Worm (Caenorhabditis elegans) whole organism, mixed stage, embryonic: ENCODE measurements around the gene nstp-1.

Experiments used
- bed-3 ChIP-seq: fragments of 200-800 bp; sonication (Bioruptor generic); optimal IDR thresholded peaks from 3 replicates; lab custom pipeline; 2018; ENCODE audit warnings: mild to moderate bottlenecking, missing genetic modification characterization, moderate library complexity, missing compliant biosample characterization
- elt-1 ChIP-seq: sonication (generic microtip); optimal IDR thresholded peaks from 2 replicates; lab custom pipeline; 2017; ENCODE audit warnings: missing genetic modification characterization, mild to moderate bottlenecking, missing compliant biosample characterization, antibody characterized with exemption, moderate library complexity, borderline replicate concordance; ENCODE audit not compliant: insufficient read depth
- lsy-2 ChIP-seq: fragments of 150-350 bp; optimal IDR thresholded peaks from 2 replicates; lab custom pipeline; 2014; ENCODE audit warnings: missing biosample characterization, missing genetic modification characterization
- mls-2 ChIP-seq: sonication (generic microtip); optimal IDR thresholded peaks from 2 replicates; lab custom pipeline; 2016; ENCODE audit warnings: mild to moderate bottlenecking, missing genetic modification characterization, moderate library complexity, missing compliant biosample characterization
- nhr-76 ChIP-seq: sonication (generic microtip); optimal IDR thresholded peaks from 2 replicates; lab custom pipeline; 2017; ENCODE audit warnings: missing biosample characterization, missing genetic modification characterization
- pha-4 ChIP-seq: fragments of 150-350 bp; optimal IDR thresholded peaks from 2 replicates; lab custom pipeline; 2018; ENCODE audit warnings: missing biosample characterization, missing genetic modification reagents, missing genetic modification characterization
- sem-2 ChIP-seq: fragments of 200-800 bp; sonication (Bioruptor generic); optimal IDR thresholded peaks from 2 replicates; lab custom pipeline; 2018; ENCODE audit warnings: mild to moderate bottlenecking, missing genetic modification characterization, missing compliant biosample characterization
- sptf-1 ChIP-seq: sonication (generic microtip); optimal IDR thresholded peaks from 2 replicates; lab custom pipeline; 2017; ENCODE audit warnings: mild to moderate bottlenecking, missing genetic modification characterization, moderate library complexity, missing compliant biosample characterization
- unc-120 ChIP-seq: sonication (generic microtip); optimal IDR thresholded peaks from 2 replicates; lab custom pipeline; 2017; ENCODE audit warnings: missing genetic modification characterization, missing compliant biosample characterization; ENCODE audit not compliant: poor library complexity, severe bottlenecking
- unc-39 ChIP-seq: fragments of 150-350 bp; optimal IDR thresholded peaks from 2 replicates; lab custom pipeline; 2014; ENCODE audit warnings: missing biosample characterization, missing genetic modification characterization

ce11 chrIV:9020840-9021239, 36.2 kb downstream of the nstp-1 start, which contains the start of gene C53D6.4:
- no peak for TF ChIP-seq mls-2 (tag; lab: Kevin White, UChicago)
- no peak for TF ChIP-seq elt-1 (tag; lab: Kevin White, UChicago)
- no peak for TF ChIP-seq pha-4 (tag; lab: Kevin White, UChicago)
- no peak for TF ChIP-seq nhr-76 (tag; lab: Kevin White, UChicago)
- TF ChIP-seq unc-39 (tag; lab: Kevin White, UChicago) = no peak
- TF ChIP-seq lsy-2 (tag; lab: Kevin White, UChicago) = no peak
- no peak for TF ChIP-seq sem-2
- no peak for TF ChIP-seq sptf-1 (tag; lab: Kevin White, UChicago)
- no peak for TF ChIP-seq unc-120
- TF ChIP-seq bed-3 = no peak
